Fruit fly (Drosophila melanogaster): ENCODE measurements around the gene Obp22a.
A peak's percentile ranks its signal among the peaks of the same experiment; 100 is the strongest.

The Obp22a gene

dm6 chr2L:2038253-2038955 is 46.4 kb upstream of the Obp22a start (continued):
- TF ChIP-seq Kr (GFP tag; optimal IDR thresholded peaks at IDR 0.05) (no peak), emc (GFP tag; optimal IDR thresholded peaks at IDR 0.05) (no peak), chm (GFP tag; IDR thresholded peaks at IDR 0.05) (no peak), pum (GFP tag; optimal IDR thresholded peaks at IDR 0.05) (no peak), Rx (GFP tag; IDR thresholded peaks at IDR 0.05) (no peak), CG2116 (GFP tag; optimal IDR thresholded peaks at IDR 0.05) (no peak), twi (tag; optimal IDR thresholded peaks at IDR 0.05) (no peak), CG17361 (GFP tag; IDR thresholded peaks at IDR 0.05) (0 out of 3 replicates have a peak, but pooled peaks have one; percentile 19), Atf6 (GFP tag; IDR thresholded peaks at IDR 0.05) (no peak), vnd (GFP tag; IDR thresholded peaks at IDR 0.05; ENCODE audit: partially characterized antibody) (no peak), CG12155 (GFP tag; optimal IDR thresholded peaks at IDR 0.05) (no peak), btn (GFP tag; optimal IDR thresholded peaks at IDR 0.05) (no peak), CG1792 (GFP tag; optimal IDR thresholded peaks at IDR 0.05) (peak; percentile 41), nom (GFP tag; optimal IDR thresholded peaks at IDR 0.05) (peak; percentile 10), CG4328 (GFP tag; optimal IDR thresholded peaks at IDR 0.05) (no peak), ERR (GFP tag; optimal IDR thresholded peaks at IDR 0.05) (no peak), yki (optimal IDR thresholded peaks at IDR 0.05) (no peak), pzg (GFP tag; optimal IDR thresholded peaks at IDR 0.05) (no peak), CG18764 (GFP tag; optimal IDR thresholded peaks at IDR 0.05) (no peak), tgo (GFP tag; IDR thresholded peaks at IDR 0.05) (no peak), seq (GFP tag; IDR thresholded peaks at IDR 0.05) (0 out of 2 replicates have a peak, but pooled peaks have one; percentile 42), C15 (GFP tag; IDR thresholded peaks at IDR 0.05) (no peak), CG7987 (GFP tag; optimal IDR thresholded peaks at IDR 0.05) (no peak), klu (GFP tag; IDR thresholded peaks at IDR 0.05) (no peak), usp (GFP tag; optimal IDR thresholded peaks at IDR 0.05) (no peak), cwo (GFP tag; optimal IDR thresholded peaks at IDR 0.05) (peak; percentile 25), CoRest (tag; optimal IDR thresholded peaks at IDR 0.05) (no peak), CG15601 (tag; optimal IDR thresholded peaks at IDR 0.05) (no peak), CG34422 (GFP tag; IDR thresholded peaks at IDR 0.05) (no peak), CG18011 (GFP tag; optimal IDR thresholded peaks at IDR 0.05) (no peak), Ets97D (GFP tag; optimal IDR thresholded peaks at IDR 0.05) (no peak), ranshi (GFP tag; IDR thresholded peaks at IDR 0.05) (no peak), CG8290 (GFP tag; optimal IDR thresholded peaks at IDR 0.05) (no peak), CG8290 (tag; optimal IDR thresholded peaks at IDR 0.05) (no peak), NfI (GFP tag; optimal IDR thresholded peaks at IDR 0.05) (no peak), CG12219 (GFP tag; optimal IDR thresholded peaks at IDR 0.05) (no peak), CG8924 (tag; optimal IDR thresholded peaks at IDR 0.05) (no peak), CG1602 (GFP tag; optimal IDR thresholded peaks at IDR 0.05) (no peak), CG10209 (GFP tag; optimal IDR thresholded peaks at IDR 0.05) (no peak), H2.0 (GFP tag; IDR thresholded peaks at IDR 0.05) (no peak), pnt (GFP tag; optimal IDR thresholded peaks at IDR 0.05) (peak; percentile 2), Eip74EF (GFP tag; optimal IDR thresholded peaks at IDR 0.05) (no peak), psq (GFP tag; optimal IDR thresholded peaks at IDR 0.05) (no peak), CG11723 (GFP tag; optimal IDR thresholded peaks at IDR 0.05) (no peak), pb (GFP tag; optimal IDR thresholded peaks at IDR 0.05) (no peak), Tbp (GFP tag; optimal IDR thresholded peaks at IDR 0.05) (no peak), danr (GFP tag; IDR thresholded peaks at IDR 0.05) (no peak), sqz (GFP tag; optimal IDR thresholded peaks at IDR 0.05) (no peak), Lpt (GFP tag; optimal IDR thresholded peaks at IDR 0.05) (no peak), Abd-B (GFP tag; optimal IDR thresholded peaks at IDR 0.05) (no peak), gt (GFP tag; IDR thresholded peaks at IDR 0.05) (no peak), CG1832 (GFP tag; optimal IDR thresholded peaks at IDR 0.05) (no peak)

Data from whole organism, embryonic.